Fruit fly (Drosophila melanogaster) whole organism, embryonic: ENCODE data around the gene CG11263.

ENCODE experiments used
- Atf-2 ChIP-seq: fragments of 200-800 bp; sonication (Bioruptor generic); optimal IDR thresholded peaks from 2 replicates; lab custom pipeline; 2016; ENCODE audit warnings: missing biosample characterization, missing genetic modification characterization
- B-H1 ChIP-seq: fragments of 200-800 bp; sonication (Bioruptor generic); IDR thresholded peaks from 3 replicates; pipeline ENCODE4 v1.3.6; 2022; ENCODE audit warnings: missing biosample characterization, missing genetic modification characterization
- B-H2 ChIP-seq: fragments of 200-800 bp; sonication (Bioruptor generic); optimal IDR thresholded peaks from 2 replicates; lab custom pipeline; 2018; ENCODE audit warnings: missing biosample characterization, mild to moderate bottlenecking, missing genetic modification characterization
- CG13296 ChIP-seq: fragments of 200-800 bp; sonication (Bioruptor generic); optimal IDR thresholded peaks from 3 replicates; lab custom pipeline; 2018; ENCODE audit warnings: missing biosample characterization, mild to moderate bottlenecking, missing genetic modification characterization
- CG15269 ChIP-seq: fragments of 200-800 bp; sonication (Bioruptor generic); optimal IDR thresholded peaks from 2 replicates; lab custom pipeline; 2018; ENCODE audit warnings: missing biosample characterization, mild to moderate bottlenecking, missing genetic modification characterization, moderate library complexity
- CG1529 ChIP-seq: fragments of 200-800 bp; sonication (Bioruptor generic); optimal IDR thresholded peaks from 3 replicates; lab custom pipeline; 2018; ENCODE audit warnings: missing biosample characterization, missing genetic modification characterization
- CG1603 ChIP-seq: fragments of 200-800 bp; sonication (Bioruptor generic); optimal IDR thresholded peaks from 2 replicates; lab custom pipeline; 2019; ENCODE audit warnings: missing biosample characterization, mild to moderate bottlenecking, missing genetic modification characterization, moderate library complexity
- CG18011 ChIP-seq: fragments of 200-800 bp; sonication (Bioruptor generic); optimal IDR thresholded peaks from 2 replicates; lab custom pipeline; 2017; ENCODE audit warnings: missing biosample characterization, missing genetic modification characterization, mild to moderate bottlenecking, moderate library complexity, missing genotype
- CG30020 ChIP-seq: fragments of 200-800 bp; optimal IDR thresholded peaks from 2 replicates; lab custom pipeline; 2019; ENCODE audit warnings: missing biosample characterization, mild to moderate bottlenecking, missing genetic modification characterization, moderate library complexity
- CG31365 ChIP-seq: fragments of 200-800 bp; sonication (Bioruptor generic); optimal IDR thresholded peaks from 2 replicates; lab custom pipeline; 2018; ENCODE audit warnings: missing biosample characterization, mild to moderate bottlenecking, missing genetic modification characterization
- CG4360 ChIP-seq: fragments of 200-800 bp; sonication (Bioruptor generic); IDR thresholded peaks from 2 replicates; pipeline ENCODE4 v1.3.6; 2022; ENCODE audit warnings: missing biosample characterization, missing genetic modification characterization
- CG4707 ChIP-seq: fragments of 200-800 bp; sonication (Bioruptor generic); optimal IDR thresholded peaks from 2 replicates; lab custom pipeline; 2018; ENCODE audit warnings: missing biosample characterization, mild to moderate bottlenecking, missing genetic modification characterization, moderate library complexity
- CG4820 ChIP-seq: fragments of 200-800 bp; sonication (Bioruptor generic); optimal IDR thresholded peaks from 3 replicates; lab custom pipeline; 2016; ENCODE audit warnings: missing biosample characterization, missing genetic modification characterization
- CG7839 ChIP-seq: fragments of 200-800 bp; sonication (Bioruptor generic); optimal IDR thresholded peaks from 3 replicates; lab custom pipeline; 2018; ENCODE audit warnings: missing biosample characterization, mild to moderate bottlenecking, missing genetic modification characterization, moderate library complexity
- CG7963 ChIP-seq: fragments of 200-800 bp; sonication (Bioruptor generic); IDR thresholded peaks from 3 replicates; pipeline ENCODE4 v1.3.6; 2022; ENCODE audit warnings: missing biosample characterization, missing genetic modification characterization; ENCODE audit not compliant: partially characterized antibody
- CG8944 ChIP-seq: fragments of 200-800 bp; sonication (Bioruptor generic); optimal IDR thresholded peaks from 3 replicates; lab custom pipeline; 2016; ENCODE audit warnings: missing biosample characterization, missing genetic modification characterization
- CG9437 ChIP-seq: fragments of 200-800 bp; sonication (Bioruptor generic); optimal IDR thresholded peaks from 2 replicates; lab custom pipeline; 2018; ENCODE audit warnings: missing biosample characterization, mild to moderate bottlenecking, missing genetic modification characterization
- CHES-1-like ChIP-seq: fragments of 200-800 bp; sonication (Bioruptor generic); optimal IDR thresholded peaks from 2 replicates; lab custom pipeline; 2016; ENCODE audit warnings: missing biosample characterization, missing genetic modification characterization
- E2f2 ChIP-seq: fragments of 200-800 bp; sonication (Bioruptor generic); IDR thresholded peaks from 2 replicates; pipeline ENCODE4 v1.3.6; 2022; ENCODE audit warnings: missing biosample characterization, missing genetic modification characterization
- Ets97D ChIP-seq: fragments of 200-800 bp; sonication (Bioruptor generic); optimal IDR thresholded peaks from 3 replicates; lab custom pipeline; 2016; ENCODE audit warnings: missing biosample characterization, missing genetic modification characterization
- Gsc ChIP-seq: fragments of 200-800 bp; sonication (Bioruptor generic); IDR thresholded peaks from 2 replicates; pipeline ENCODE4 v1.3.6; 2022; ENCODE audit warnings: missing biosample characterization, missing genetic modification characterization
- Hr3 ChIP-seq: fragments of 200-800 bp; sonication (Bioruptor generic); optimal IDR thresholded peaks from 3 replicates; lab custom pipeline; 2016; ENCODE audit warnings: missing biosample characterization, missing genetic modification characterization
- Lpt ChIP-seq: fragments of >200 bp; optimal IDR thresholded peaks from 2 replicates; lab custom pipeline; 2018; ENCODE audit warnings: missing biosample characterization, missing genetic modification characterization
- Mad ChIP-seq: fragments of 200-800 bp; sonication (Bioruptor generic); optimal IDR thresholded peaks from 2 replicates; lab custom pipeline; 2016; ENCODE audit warnings: missing biosample characterization, missing genetic modification characterization
- Meics ChIP-seq: fragments of 200-800 bp; sonication (Bioruptor generic); optimal IDR thresholded peaks from 2 replicates; lab custom pipeline; 2017; ENCODE audit warnings: missing biosample characterization, mild to moderate bottlenecking, missing genetic modification characterization
- Ravus ChIP-seq: fragments of 200-800 bp; sonication (Bioruptor generic); IDR thresholded peaks from 2 replicates; pipeline ENCODE4 v1.3.6; 2022; ENCODE audit warnings: missing biosample characterization, missing genetic modification characterization
- ato ChIP-seq: fragments of 200-800 bp; sonication (Bioruptor generic); IDR thresholded peaks from 2 replicates; pipeline ENCODE4 v1.3.6; 2022; ENCODE audit warnings: missing biosample characterization, missing genetic modification characterization; ENCODE audit not compliant: partially characterized antibody
- bigmax ChIP-seq: fragments of 200-800 bp; sonication (Bioruptor generic); optimal IDR thresholded peaks from 2 replicates; lab custom pipeline; 2018; ENCODE audit warnings: missing biosample characterization, mild to moderate bottlenecking, missing genetic modification characterization
- btn ChIP-seq: fragments of 200-800 bp; sonication (Bioruptor generic); optimal IDR thresholded peaks from 2 replicates; lab custom pipeline; 2016; ENCODE audit warnings: missing biosample characterization, missing genetic modification characterization
- cato ChIP-seq: fragments of 200-800 bp; sonication (Bioruptor generic); optimal IDR thresholded peaks from 2 replicates; lab custom pipeline; 2016; ENCODE audit warnings: missing biosample characterization, missing genetic modification characterization, borderline replicate concordance
- esg ChIP-seq: fragments of 200-800 bp; sonication (Bioruptor generic); conservative IDR thresholded peaks from 2 replicates; pipeline ENCODE4 v1.3.6; 2022; ENCODE audit warnings: missing biosample characterization, missing genetic modification characterization
- eyg ChIP-seq: fragments of 200-800 bp; sonication (Bioruptor generic); optimal IDR thresholded peaks from 3 replicates; lab custom pipeline; 2016; ENCODE audit warnings: missing biosample characterization, missing genetic modification characterization
- gcm2 ChIP-seq: fragments of 200-800 bp; sonication (Bioruptor generic); optimal IDR thresholded peaks from 2 replicates; lab custom pipeline; 2016; ENCODE audit warnings: missing biosample characterization, missing genetic modification characterization
- ind ChIP-seq: fragments of 200-800 bp; sonication (Bioruptor generic); optimal IDR thresholded peaks from 3 replicates; lab custom pipeline; 2016; ENCODE audit warnings: missing biosample characterization, missing genetic modification characterization
- lab ChIP-seq: fragments of 200-800 bp; sonication (Bioruptor generic); optimal IDR thresholded peaks from 3 replicates; lab custom pipeline; 2017; ENCODE audit warnings: missing biosample characterization, missing genetic modification characterization, mild to moderate bottlenecking, moderate library complexity, missing genetic modification reagents
- lbe ChIP-seq: fragments of 200-800 bp; sonication (Bioruptor generic); optimal IDR thresholded peaks from 2 replicates; lab custom pipeline; 2016; ENCODE audit warnings: missing biosample characterization, mild to moderate bottlenecking, missing genetic modification characterization
- luna ChIP-seq: fragments of 200-800 bp; sonication (Bioruptor generic); optimal IDR thresholded peaks from 2 replicates; lab custom pipeline; 2016; ENCODE audit warnings: missing biosample characterization, missing genetic modification characterization
- mam ChIP-seq: fragments of 200-800 bp; sonication (Bioruptor generic); optimal IDR thresholded peaks from 3 replicates; lab custom pipeline; 2016; ENCODE audit warnings: missing biosample characterization, missing genetic modification characterization
- mld ChIP-seq: fragments of 200-800 bp; sonication (Bioruptor generic); IDR thresholded peaks from 3 replicates; pipeline ENCODE4 v1.3.6; 2022; ENCODE audit warnings: missing biosample characterization, missing genetic modification characterization; ENCODE audit not compliant: partially characterized antibody
- pfk ChIP-seq: fragments of 200-800 bp; sonication (Bioruptor generic); optimal IDR thresholded peaks from 2 replicates; lab custom pipeline; 2018; ENCODE audit warnings: missing biosample characterization, mild to moderate bottlenecking, missing genetic modification characterization, moderate library complexity
- pros ChIP-seq: fragments of 200-800 bp; sonication (Bioruptor generic); optimal IDR thresholded peaks from 3 replicates; lab custom pipeline; 2019; ENCODE audit warnings: missing biosample characterization, mild to moderate bottlenecking, missing genetic modification characterization, moderate library complexity
- ranshi ChIP-seq: fragments of 200-800 bp; sonication (Bioruptor generic); IDR thresholded peaks from 2 replicates; pipeline ENCODE4 v1.3.6; 2022; ENCODE audit warnings: missing biosample characterization, missing genetic modification characterization
- sc ChIP-seq, 3 experiments: fragments of >200 bp in 2 of 3; fragments of 200-800 bp in 1 of 3; sonication (Bioruptor generic) in 1 of 3; optimal IDR thresholded peaks; 2 replicates in 2 of 3; 3 replicates in 1 of 3; lab custom pipeline; 2017; ENCODE audit warnings: mild to moderate bottlenecking in 1 of 3, missing biosample characterization in 1 of 3, missing genetic modification characterization in 1 of 3, missing genetic modification reagents in 1 of 3
- seq ChIP-seq: fragments of 200-800 bp; sonication (Bioruptor generic); IDR thresholded peaks from 2 replicates; pipeline ENCODE4 v1.3.6; 2022; ENCODE audit warnings: missing biosample characterization, missing genetic modification characterization
- slou ChIP-seq: fragments of 200-800 bp; sonication (Bioruptor generic); optimal IDR thresholded peaks from 3 replicates; lab custom pipeline; 2016; ENCODE audit warnings: missing biosample characterization, missing genetic modification characterization
- toy ChIP-seq: fragments of 200-800 bp; sonication (Bioruptor generic); IDR thresholded peaks from 2 replicates; pipeline ENCODE4 v1.3.6; 2022; ENCODE audit warnings: missing biosample characterization, missing genetic modification characterization
- trh ChIP-seq: fragments of 200-800 bp; sonication (Bioruptor generic); optimal IDR thresholded peaks from 2 replicates; lab custom pipeline; 2016; ENCODE audit warnings: missing biosample characterization, missing genetic modification characterization
- unc-4 ChIP-seq: fragments of 200-800 bp; sonication (Bioruptor generic); IDR thresholded peaks from 2 replicates; pipeline ENCODE4 v1.3.6; 2022; ENCODE audit warnings: missing biosample characterization, missing genetic modification characterization; ENCODE audit not compliant: partially characterized antibody
- yki ChIP-seq: fragments of >200 bp; optimal IDR thresholded peaks from 3 replicates; lab custom pipeline; 2018
- zfh1 ChIP-seq: fragments of 200-800 bp; sonication (Bioruptor generic); IDR thresholded peaks from 3 replicates; pipeline ENCODE4 v1.3.6; 2022; ENCODE audit warnings: missing biosample characterization, missing genetic modification characterization

CG11263 gene

DNA sequence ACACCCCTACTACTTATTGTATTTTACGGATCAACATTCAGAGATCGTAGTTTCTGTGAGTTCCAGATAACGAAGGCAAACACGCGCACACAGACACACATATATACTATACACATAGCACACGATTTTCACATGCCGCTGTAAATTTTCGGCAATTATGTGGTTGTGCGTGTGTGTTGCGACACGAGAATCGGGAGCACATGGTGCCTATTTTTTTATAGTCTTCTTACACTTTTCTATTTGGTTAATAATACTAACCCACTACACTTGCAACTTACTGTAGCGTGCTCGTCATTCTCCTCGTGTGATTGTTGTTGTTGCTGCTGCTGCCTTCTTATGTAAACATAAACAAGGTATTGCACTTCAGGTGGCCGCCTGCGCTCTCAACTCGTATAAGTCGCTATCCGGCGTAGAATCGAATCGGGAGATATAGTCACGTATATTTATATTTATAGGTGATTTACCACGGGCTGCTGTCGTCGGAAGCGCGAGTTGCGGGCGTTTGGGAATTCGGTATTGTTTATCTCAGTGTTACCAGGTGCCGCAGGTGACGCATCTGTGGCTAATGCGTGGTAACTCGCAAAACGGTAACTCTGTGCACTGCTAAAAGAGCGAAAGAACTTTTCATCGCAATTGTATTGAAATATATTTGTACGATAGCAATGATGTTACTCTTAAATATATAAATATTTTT is 15.7 kb downstream of the CG11263 start, which contains the start of gene Adk2 (continued):
- no peak; the same call in 1 of the 2 replicates for TF ChIP-seq ato (GFP tag; lab: Robert Waterston, UW)
- TF ChIP-seq cato, result no peak
- TF ChIP-seq eyg (GFP tag; lab: Kevin White, UChicago), result no peak
- TF ChIP-seq CG31365 (tag; lab: Kevin White, UChicago), result no peak
- no peak for TF ChIP-seq luna
- peak; percentile 31 for TF ChIP-seq B-H2
- no peak for TF ChIP-seq Gsc
- TF ChIP-seq CG1529 (GFP tag; lab: Kevin White, UChicago), result no peak
- TF ChIP-seq CG4820, result no peak
- TF ChIP-seq CG1603 (tag; lab: Kevin White, UChicago), result peak; percentile 66
- TF ChIP-seq yki (lab: Kevin White, UChicago), result no peak
- no peak; the same call in 1 of the 2 replicates for TF ChIP-seq toy (GFP tag; lab: Robert Waterston, UW)
- peak; percentile 22 for TF ChIP-seq lab (GFP tag; lab: Kevin White, UChicago)
- no peak for TF ChIP-seq CG8944 (GFP tag; lab: Kevin White, UChicago)
- TF ChIP-seq slou (GFP tag; lab: Kevin White, UChicago), result no peak
- TF ChIP-seq Lpt, result no peak
- no peak for TF ChIP-seq CG7839
- no peak for TF ChIP-seq CG30020 (tag; lab: Kevin White, UChicago)
- TF ChIP-seq CG7963, result no peak
- TF ChIP-seq CG18011, result no peak
- no peak for TF ChIP-seq CG9437 (GFP tag; lab: Kevin White, UChicago)
- TF ChIP-seq CG4707 (GFP tag; lab: Kevin White, UChicago), result no peak
- TF ChIP-seq Mad (GFP tag; lab: Kevin White, UChicago), result no peak
- 0 out of 2 replicates have a peak, but pooled peaks have one; percentile 29 for TF ChIP-seq unc-4
- TF ChIP-seq CG13296, result no peak
- TF ChIP-seq bigmax, result no peak
- TF ChIP-seq mam (GFP tag; lab: Kevin White, UChicago), result no peak
- no peak for TF ChIP-seq gcm2 (GFP tag; lab: Kevin White, UChicago)
- peak; percentile 55; the same call in 1 of the 2 replicates for TF ChIP-seq ranshi (GFP tag; lab: Robert Waterston, UW)
- no peak for TF ChIP-seq Ets97D
- peak; percentile 61; the same call in 2 of the 3 replicates for TF ChIP-seq zfh1
- no peak for TF ChIP-seq Ravus (GFP tag; lab: Robert Waterston, UW)
- TF ChIP-seq CG4360 (GFP tag; lab: Robert Waterston, UW), result peak; percentile 82
- no peak; the same call in 1 of the 2 replicates for TF ChIP-seq seq
- peak; percentile 20; the same call in 2 of the 3 replicates for TF ChIP-seq B-H1 (GFP tag; lab: Robert Waterston, UW)
- TF ChIP-seq CHES-1-like, result no peak
- no peak for TF ChIP-seq Meics (GFP tag; lab: Kevin White, UChicago)
- TF ChIP-seq CG15269 (tag; lab: Kevin White, UChicago), result no peak
- TF ChIP-seq E2f2 (GFP tag; lab: Robert Waterston, UW), result peak; percentile 20; the same call in 1 of the 2 replicates
- TF ChIP-seq lbe, result no peak
- peak; percentile 11; the same call in 1 of the 2 replicates for TF ChIP-seq esg (GFP tag; lab: Robert Waterston, UW)
- no peak for TF ChIP-seq trh (GFP tag; lab: Kevin White, UChicago)
- TF ChIP-seq Atf-2 (GFP tag; lab: Kevin White, UChicago), result no peak
- no peak for TF ChIP-seq pros (GFP tag; lab: Kevin White, UChicago)
- TF ChIP-seq ind (GFP tag; lab: Kevin White, UChicago), result no peak
- no peak for TF ChIP-seq mld (GFP tag; lab: Robert Waterston, UW)
- no peak for TF ChIP-seq Hr3 (GFP tag; lab: Kevin White, UChicago)
- no peak for TF ChIP-seq btn (GFP tag; lab: Kevin White, UChicago)
- no peak for TF ChIP-seq pfk (GFP tag; lab: Kevin White, UChicago)
- no peak for TF ChIP-seq sc (optimal IDR thresholded peaks at IDR 0.05; lab: Kevin White, UChicago)
- TF ChIP-seq sc (GFP tag; optimal IDR thresholded peaks at IDR 0.05; lab: Kevin White, UChicago), result no peak
